Worm (Caenorhabditis elegans) whole organism, L1 larva: Measurements from ENCODE around the gene rde-1.

ENCODE experiments used
- C16A3.4 ChIP-seq: fragments of 150-350 bp; optimal IDR thresholded peaks from 2 replicates; lab custom pipeline; 2014; ENCODE audit warnings: missing biosample characterization, missing genetic modification characterization
- F16B12.6 ChIP-seq: fragments of 150-350 bp; optimal IDR thresholded peaks from 2 replicates; lab custom pipeline; 2014; ENCODE audit warnings: missing biosample characterization, missing genetic modification characterization
- alr-1 ChIP-seq: fragments of 200-800 bp; sonication (Bioruptor generic); optimal IDR thresholded peaks from 2 replicates; lab custom pipeline; 2018; ENCODE audit warnings: borderline replicate concordance, mild to moderate bottlenecking, missing genetic modification characterization, missing compliant biosample characterization
- blmp-1 ChIP-seq: fragments of 150-350 bp; optimal IDR thresholded peaks from 2 replicates; lab custom pipeline; 2014; ENCODE audit warnings: missing biosample characterization, missing genetic modification characterization
- ceh-8 ChIP-seq: fragments of 200-800 bp; sonication (Bioruptor generic); optimal IDR thresholded peaks from 2 replicates; lab custom pipeline; 2018; ENCODE audit warnings: mild to moderate bottlenecking, missing genetic modification characterization, moderate library complexity, missing compliant biosample characterization
- ceh-82 ChIP-seq, 3 experiments: fragments of 150-350 bp in 1 of 3; sonication (generic microtip) in 2 of 3; optimal IDR thresholded peaks; 2 replicates each; lab custom pipeline; 2014 to 2017; ENCODE audit warnings: missing biosample characterization in 3 of 3, missing genetic modification characterization in 3 of 3
- ceh-88 ChIP-seq: fragments of 200-800 bp; sonication (Bioruptor generic); IDR thresholded peaks from 2 replicates; pipeline ENCODE4 v1.3.6; 2022; ENCODE audit warnings: missing genetic modification characterization, missing compliant biosample characterization
- dpl-1 ChIP-seq, 3 experiments: fragments of 150-350 bp in 2 of 3; sonication (generic microtip) in 1 of 3; optimal IDR thresholded peaks; 2 replicates each; lab custom pipeline; 2014 to 2017; ENCODE audit warnings: missing biosample characterization in 3 of 3, missing genetic modification characterization in 3 of 3, missing genetic modification reagents in 3 of 3
- dsc-1 ChIP-seq: sonication (generic microtip); optimal IDR thresholded peaks from 2 replicates; lab custom pipeline; 2016; ENCODE audit warnings: mild to moderate bottlenecking, missing genetic modification characterization, missing compliant biosample characterization
- efl-1 ChIP-seq, 4 experiments: fragments of 150-350 bp; optimal IDR thresholded peaks in 3 of 4; peaks in 1 of 4; 1 replicate in 1 of 4; 2 replicates in 3 of 4; lab custom pipeline; 2014; ENCODE audit warnings: missing biosample characterization in 2 of 4, missing genetic modification characterization in 2 of 4, missing genetic modification reagents in 2 of 4
- elt-2 ChIP-seq: sonication (generic microtip); optimal IDR thresholded peaks from 2 replicates; lab custom pipeline; 2016; ENCODE audit warnings: missing genetic modification characterization, mild to moderate bottlenecking, inconsistent platforms, missing compliant biosample characterization, missing genetic modification reagents
- elt-3 ChIP-seq, 6 experiments: fragments of 150-350 bp in 1 of 6; sonication (generic microtip); optimal IDR thresholded peaks; 2 replicates each; lab custom pipeline; 2017 to 2018; ENCODE audit warnings: missing biosample characterization in 6 of 6, missing genetic modification characterization in 6 of 6, inconsistent platforms in 1 of 6
- fkh-10 ChIP-seq: sonication (generic microtip); optimal IDR thresholded peaks from 2 replicates; lab custom pipeline; 2017; ENCODE audit warnings: missing biosample characterization, missing genetic modification reagents, missing genetic modification characterization
- fkh-8 ChIP-seq: sonication (generic microtip); optimal IDR thresholded peaks from 2 replicates; lab custom pipeline; 2016; ENCODE audit warnings: mild to moderate bottlenecking, missing genetic modification characterization, missing compliant biosample characterization
- fos-1 ChIP-seq: fragments of 150-350 bp; optimal IDR thresholded peaks from 2 replicates; lab custom pipeline; 2014; ENCODE audit warnings: missing biosample characterization, missing genetic modification characterization
- grh-1 ChIP-seq: fragments of 200-800 bp; sonication (Bioruptor generic); IDR thresholded peaks from 2 replicates; pipeline ENCODE4 v1.3.6; 2022; ENCODE audit warnings: missing genetic modification reagents, missing genetic modification characterization, missing compliant biosample characterization
- hlh-17 ChIP-seq: fragments of 200-800 bp; sonication (Bioruptor generic); optimal IDR thresholded peaks from 2 replicates; lab custom pipeline; 2018; ENCODE audit warnings: missing genetic modification characterization, mild to moderate bottlenecking, missing compliant biosample characterization, moderate library complexity, borderline replicate concordance
- hpl-2 ChIP-seq: fragments of 150-350 bp; optimal IDR thresholded peaks from 2 replicates; lab custom pipeline; 2014; ENCODE audit warnings: missing biosample characterization, missing genetic modification reagents, missing genetic modification characterization
- isw-1 ChIP-seq: fragments of 200-800 bp; sonication (Bioruptor generic); IDR thresholded peaks from 2 replicates; pipeline ENCODE4 v1.3.6; 2022; ENCODE audit warnings: missing genetic modification characterization, missing compliant biosample characterization
- lin-13 ChIP-seq: fragments of 150-350 bp; optimal IDR thresholded peaks from 2 replicates; lab custom pipeline; 2014; ENCODE audit warnings: missing biosample characterization, missing genetic modification reagents, missing genetic modification characterization
- lin-14 ChIP-seq: fragments of 200-800 bp; sonication (Bioruptor generic); optimal IDR thresholded peaks from 2 replicates; lab custom pipeline; 2018; ENCODE audit warnings: mild to moderate bottlenecking, missing genetic modification characterization, moderate library complexity, missing compliant biosample characterization
- lin-15B ChIP-seq: fragments of 150-350 bp; sonication (generic microtip); optimal IDR thresholded peaks from 3 replicates; lab custom pipeline; 2014; ENCODE audit warnings: missing biosample characterization, missing genetic modification characterization
- lin-35 ChIP-seq, 2 experiments: fragments of 150-350 bp; optimal IDR thresholded peaks; 2 replicates each; lab custom pipeline; 2014; ENCODE audit warnings: missing biosample characterization in 2 of 2, missing genetic modification characterization in 2 of 2, missing genetic modification reagents in 2 of 2
- lir-3 ChIP-seq: sonication (generic microtip); optimal IDR thresholded peaks from 2 replicates; lab custom pipeline; 2016; ENCODE audit warnings: mild to moderate bottlenecking, missing genetic modification characterization, moderate library complexity, missing compliant biosample characterization; ENCODE audit not compliant: poor library complexity
- lsy-2 ChIP-seq, 2 experiments: fragments of 150-350 bp; optimal IDR thresholded peaks; 2 replicates each; lab custom pipeline; 2014; ENCODE audit warnings: missing biosample characterization in 2 of 2, missing genetic modification characterization in 2 of 2
- mab-9 ChIP-seq: fragments of 200-800 bp; sonication (Bioruptor generic); IDR thresholded peaks from 2 replicates; pipeline ENCODE4 v1.3.6; 2022; ENCODE audit warnings: missing genetic modification reagents, missing genetic modification characterization, missing compliant biosample characterization
- mep-1 ChIP-seq: fragments of 150-350 bp; optimal IDR thresholded peaks from 2 replicates; lab custom pipeline; 2014; ENCODE audit warnings: missing biosample characterization, missing genetic modification characterization
- nhr-19 ChIP-seq: fragments of 200-800 bp; sonication (Bioruptor generic); conservative IDR thresholded peaks from 2 replicates; pipeline ENCODE4 v1.3.6; 2022; ENCODE audit warnings: missing genetic modification characterization, missing compliant biosample characterization
- nhr-20 ChIP-seq: sonication (generic microtip); optimal IDR thresholded peaks from 2 replicates; lab custom pipeline; 2016; ENCODE audit warnings: mild to moderate bottlenecking, missing genetic modification characterization, missing compliant biosample characterization
- nhr-237 ChIP-seq: fragments of 150-350 bp; optimal IDR thresholded peaks from 2 replicates; lab custom pipeline; 2014; ENCODE audit warnings: missing biosample characterization, missing genetic modification characterization
- nhr-47 ChIP-seq: sonication (generic microtip); optimal IDR thresholded peaks from 2 replicates; lab custom pipeline; 2016; ENCODE audit warnings: mild to moderate bottlenecking, missing genetic modification characterization, moderate library complexity, missing compliant biosample characterization
- nhr-71 ChIP-seq: sonication (generic microtip); optimal IDR thresholded peaks from 2 replicates; lab custom pipeline; 2016; ENCODE audit warnings: mild to moderate bottlenecking, missing genetic modification characterization, moderate library complexity, missing compliant biosample characterization
- nhr-76 ChIP-seq: sonication (generic microtip); optimal IDR thresholded peaks from 2 replicates; lab custom pipeline; 2017; ENCODE audit warnings: missing biosample characterization, missing genetic modification characterization
- nhr-77 ChIP-seq: fragments of 150-350 bp; optimal IDR thresholded peaks from 2 replicates; lab custom pipeline; 2014; ENCODE audit warnings: missing biosample characterization, missing genetic modification characterization
- nhr-85 ChIP-seq: sonication (generic microtip); peaks from one replicate; lab custom pipeline; 2016; ENCODE audit warnings: missing genetic modification characterization, inconsistent platforms, missing compliant biosample characterization
- nhr-90 ChIP-seq: sonication (generic microtip); optimal IDR thresholded peaks from 2 replicates; lab custom pipeline; 2016; ENCODE audit warnings: mild to moderate bottlenecking, missing genetic modification characterization, missing compliant biosample characterization; ENCODE audit not compliant: poor library complexity
- pax-3 ChIP-seq: fragments of 200-800 bp; sonication (Bioruptor generic); optimal IDR thresholded peaks from 2 replicates; lab custom pipeline; 2018; ENCODE audit warnings: mild to moderate bottlenecking, missing genetic modification characterization, moderate library complexity, missing compliant biosample characterization
- rnt-1 ChIP-seq: sonication (generic microtip); optimal IDR thresholded peaks from 2 replicates; lab custom pipeline; 2016; ENCODE audit warnings: mild to moderate bottlenecking, missing genetic modification characterization, moderate library complexity, missing compliant biosample characterization
- skn-1 ChIP-seq: fragments of 150-350 bp; optimal IDR thresholded peaks from 2 replicates; lab custom pipeline; 2014; ENCODE audit warnings: missing biosample characterization, missing genetic modification characterization
- snu-23 ChIP-seq: sonication (generic microtip); optimal IDR thresholded peaks from 2 replicates; lab custom pipeline; 2016; ENCODE audit warnings: missing genetic modification characterization, missing compliant biosample characterization
- sptf-1 ChIP-seq: fragments of 150-350 bp; optimal IDR thresholded peaks from 2 replicates; lab custom pipeline; 2014; ENCODE audit warnings: missing biosample characterization, missing genetic modification characterization
- swsn-7 ChIP-seq: sonication (generic microtip); optimal IDR thresholded peaks from 2 replicates; lab custom pipeline; 2016; ENCODE audit warnings: missing genetic modification characterization, missing compliant biosample characterization
- tbx-2 ChIP-seq: sonication (generic microtip); optimal IDR thresholded peaks from 2 replicates; lab custom pipeline; 2016; ENCODE audit warnings: missing genetic modification characterization, missing compliant biosample characterization
- unc-86 ChIP-seq: sonication (generic microtip); optimal IDR thresholded peaks from 2 replicates; lab custom pipeline; 2016; ENCODE audit warnings: missing genetic modification characterization, missing compliant biosample characterization
- xbp-1 ChIP-seq: sonication (generic microtip); optimal IDR thresholded peaks from 2 replicates; lab custom pipeline; 2016; ENCODE audit warnings: missing genetic modification characterization, missing compliant biosample characterization
- ztf-11 ChIP-seq, 2 experiments: sonication (generic microtip); optimal IDR thresholded peaks; 2 replicates each; lab custom pipeline; 2016 to 2017; ENCODE audit warnings: missing genetic modification characterization in 2 of 2, missing biosample characterization in 1 of 2, missing compliant biosample characterization in 1 of 2

The rde-1 gene

ce11 chrV:9980731-9981483, 10.5 kb downstream of the rde-1 start, which contains the start of the genes ruvb-1 and tofu-1:
Gene ruvb-1 (minus strand): TSS chrV:9980802.
Gene tofu-1 (plus strand): TSS chrV:9981147.
- TF ChIP-seq nhr-85 (tag; lab: Kevin White, UChicago), result peak; percentile 79
- peak; percentile 24 for TF ChIP-seq nhr-77 (tag; lab: Kevin White, UChicago)
- peak; percentile 16 for TF ChIP-seq lin-13
- peak in 2 of 3 experiments; percentile 39 to 42 for TF ChIP-seq ceh-82 (tag; optimal IDR thresholded peaks at IDR 0.05; lab: Kevin White, UChicago)
- TF ChIP-seq lin-14, result peak; percentile 63
- peak; percentile 59 for TF ChIP-seq mep-1 (tag; lab: Kevin White, UChicago)
- peak; percentile 14 for TF ChIP-seq blmp-1 (tag; lab: Kevin White, UChicago)
- peak; percentile 30 to 60 for TF ChIP-seq efl-1 (optimal IDR thresholded peaks at IDR 0.05; lab: Kevin White, UChicago)
- TF ChIP-seq efl-1 (GFP tag; optimal IDR thresholded peaks at IDR 0.05 in 1 of 2; lab: Kevin White, UChicago), result peak; percentile 49 to 96
- TF ChIP-seq snu-23 (GFP tag; lab: Kevin White, UChicago), result peak; percentile 82
- TF ChIP-seq swsn-7 (tag; lab: Kevin White, UChicago), result peak; percentile 78
- peak; percentile 64 for TF ChIP-seq unc-86 (tag; lab: Kevin White, UChicago)
- TF ChIP-seq ceh-8, result peak; percentile 13
- TF ChIP-seq skn-1, result peak; percentile 3
- TF ChIP-seq nhr-90 (tag; lab: Kevin White, UChicago), result peak; percentile 87
- peak; percentile 5 to 65 (median 49) for TF ChIP-seq dpl-1 (GFP tag; optimal IDR thresholded peaks at IDR 0.05; lab: Kevin White, UChicago)
- TF ChIP-seq isw-1 (GFP tag; lab: Robert Waterston, UW), result peak; percentile 48
- TF ChIP-seq ztf-11 (tag; optimal IDR thresholded peaks at IDR 0.05; lab: Kevin White, UChicago), result peak in 1 of 2 experiments; percentile 64
- peak; percentile 43 for TF ChIP-seq rnt-1
- peak; percentile 84 for TF ChIP-seq F16B12.6 (tag; lab: Kevin White, UChicago)
- peak; percentile 64 for TF ChIP-seq lir-3
- TF ChIP-seq nhr-71, result peak; percentile 81
- TF ChIP-seq tbx-2 (tag; lab: Kevin White, UChicago), result peak; percentile 72
- peak; percentile 52 for TF ChIP-seq mab-9 (GFP tag; lab: Robert Waterston, UW)
- TF ChIP-seq elt-2 (tag; lab: Kevin White, UChicago), result peak; percentile 32
- peak; percentile 46 to 60 for TF ChIP-seq lsy-2 (tag; optimal IDR thresholded peaks at IDR 0.05; lab: Kevin White, UChicago)
- TF ChIP-seq lin-35 (GFP tag; optimal IDR thresholded peaks at IDR 0.05; lab: Kevin White, UChicago), result peak; percentile 40 to 70
- TF ChIP-seq C16A3.4, result peak; percentile 45
- peak; percentile 84 for TF ChIP-seq nhr-47 (tag; lab: Kevin White, UChicago)
- TF ChIP-seq grh-1 (GFP tag; lab: Robert Waterston, UW), result peak; percentile 78
- TF ChIP-seq nhr-19 (GFP tag; lab: Robert Waterston, UW), result peak; percentile 81
- peak; percentile 14 for TF ChIP-seq pax-3 (tag; lab: Kevin White, UChicago)
- peak; percentile 75 for TF ChIP-seq xbp-1
- peak; percentile 55 for TF ChIP-seq ceh-88 (GFP tag; lab: Robert Waterston, UW)
- TF ChIP-seq dsc-1 (tag; lab: Kevin White, UChicago), result peak; percentile 24
- peak; percentile 79 for TF ChIP-seq nhr-20 (tag; lab: Kevin White, UChicago)

ce11 chrV:9978425-9978824, 13.0 kb downstream of the rde-1 start:
- TF ChIP-seq efl-1 (optimal IDR thresholded peaks at IDR 0.05; lab: Kevin White, UChicago) (no peak), efl-1 (GFP tag; optimal IDR thresholded peaks at IDR 0.05 in 1 of 2; lab: Kevin White, UChicago) (no peak), dsc-1 (tag; lab: Kevin White, UChicago) (no peak), sptf-1 (tag; lab: Kevin White, UChicago) (no peak), alr-1 (tag; lab: Kevin White, UChicago) (no peak), nhr-19 (GFP tag; lab: Robert Waterston, UW) (no peak), nhr-76 (no peak), lin-35 (GFP tag; optimal IDR thresholded peaks at IDR 0.05; lab: Kevin White, UChicago) (no peak), hpl-2 (GFP tag; lab: Kevin White, UChicago) (no peak), nhr-71 (peak; percentile 19), fkh-10 (GFP tag; lab: Kevin White, UChicago) (peak; percentile 32), unc-86 (tag; lab: Kevin White, UChicago) (peak; percentile 33), grh-1 (GFP tag; lab: Robert Waterston, UW) (no peak), lin-15B (tag; lab: Kevin White, UChicago) (no peak), pax-3 (tag; lab: Kevin White, UChicago) (no peak), snu-23 (GFP tag; lab: Kevin White, UChicago) (peak; percentile 11), lin-14 (peak; percentile 83), ceh-82 (tag; optimal IDR thresholded peaks at IDR 0.05; lab: Kevin White, UChicago) (peak in 1 of 3 experiments; percentile 51), swsn-7 (tag; lab: Kevin White, UChicago) (peak; percentile 19), fkh-8 (peak; percentile 50), mep-1 (tag; lab: Kevin White, UChicago) (peak; percentile 26), nhr-237 (tag; lab: Kevin White, UChicago) (no peak), elt-3 (tag; optimal IDR thresholded peaks at IDR 0.05; lab: Kevin White, UChicago) (no peak), hlh-17 (GFP tag; lab: Kevin White, UChicago) (no peak), fos-1 (tag; lab: Kevin White, UChicago) (no peak)
